Fruit fly (Drosophila melanogaster): ENCODE data around the gene CG11594.

CG11594 gene

dm6 chr3L:4025738-4026505, at the start of gene CG11594 (continued):
- no peak for TF ChIP-seq Nf-YA (GFP tag; IDR thresholded peaks at IDR 0.05)
- TF ChIP-seq trh (GFP tag; optimal IDR thresholded peaks at IDR 0.05): no peak
- TF ChIP-seq Ets65A (GFP tag): no peak
- TF ChIP-seq CG14965 (GFP tag; optimal IDR thresholded peaks at IDR 0.05; ENCODE audit: borderline replicate concordance): no peak
- TF ChIP-seq tio (GFP tag; optimal IDR thresholded peaks at IDR 0.05): no peak
- TF ChIP-seq Hey (tag; optimal IDR thresholded peaks at IDR 0.05): no peak
- TF ChIP-seq Antp (GFP tag; optimal IDR thresholded peaks at IDR 0.05): no peak
- TF ChIP-seq Doc3 (GFP tag; IDR thresholded peaks at IDR 0.05; ENCODE audit: partially characterized antibody): no peak
- TF ChIP-seq CG10979 (tag; optimal IDR thresholded peaks at IDR 0.05): no peak
- TF ChIP-seq ind (GFP tag; optimal IDR thresholded peaks at IDR 0.05): no peak
- no peak for TF ChIP-seq ro (GFP tag; IDR thresholded peaks at IDR 0.05)
- TF ChIP-seq unc-4 (GFP tag; IDR thresholded peaks at IDR 0.05; ENCODE audit: partially characterized antibody): no peak
- TF ChIP-seq br (optimal IDR thresholded peaks at IDR 0.05): no peak
- TF ChIP-seq HmgD (GFP tag; optimal IDR thresholded peaks at IDR 0.05): no peak
- no peak for TF ChIP-seq CG17328 (GFP tag; IDR thresholded peaks at IDR 0.05)
- TF ChIP-seq CG11560 (tag; IDR thresholded peaks at IDR 0.05): no peak
- peak; percentile 12 for TF ChIP-seq CG7556 (GFP tag; optimal IDR thresholded peaks at IDR 0.05)
- no peak for TF ChIP-seq CG4360 (GFP tag; IDR thresholded peaks at IDR 0.05)
- TF ChIP-seq kah (GFP tag; optimal IDR thresholded peaks at IDR 0.05): no peak
- no peak for TF ChIP-seq CG34224 (GFP tag; IDR thresholded peaks at IDR 0.05; ENCODE audit: partially characterized antibody)
- TF ChIP-seq CG2120 (GFP tag; optimal IDR thresholded peaks at IDR 0.05): peak; percentile 26
- TF ChIP-seq bowl (GFP tag; IDR thresholded peaks at IDR 0.05): no peak
- TF ChIP-seq Mes4 (GFP tag; optimal IDR thresholded peaks at IDR 0.05): no peak
- no peak for TF ChIP-seq CG17186 (GFP tag; optimal IDR thresholded peaks at IDR 0.05)
- TF ChIP-seq sob (GFP tag; IDR thresholded peaks at IDR 0.05): peak; percentile 50; the same call in 1 of the 2 replicates
- TF ChIP-seq CG10654 (GFP tag; optimal IDR thresholded peaks at IDR 0.05): no peak
- no peak for TF ChIP-seq mam (GFP tag; optimal IDR thresholded peaks at IDR 0.05)
- TF ChIP-seq CG6272 (GFP tag; IDR thresholded peaks at IDR 0.05): no peak
- no peak for TF ChIP-seq tup (GFP tag; optimal IDR thresholded peaks at IDR 0.05)
- no peak for TF ChIP-seq sc (optimal IDR thresholded peaks at IDR 0.05)
- TF ChIP-seq sc (GFP tag; optimal IDR thresholded peaks at IDR 0.05): no peak
- TF ChIP-seq Ptx1 (GFP tag; IDR thresholded peaks at IDR 0.05): no peak
- no peak for TF ChIP-seq ttk (GFP tag; IDR thresholded peaks at IDR 0.05)
- peak; percentile 27 for TF ChIP-seq CG9727 (GFP tag; optimal IDR thresholded peaks at IDR 0.05)
- TF ChIP-seq bcd (GFP tag; optimal IDR thresholded peaks at IDR 0.05): peak; percentile 21
- TF ChIP-seq Ada2b (GFP tag; IDR thresholded peaks at IDR 0.05): no peak
- no peak for TF ChIP-seq CG11085 (GFP tag; IDR thresholded peaks at IDR 0.05)
- no peak for TF ChIP-seq CG11093 (GFP tag; IDR thresholded peaks at IDR 0.05)
- TF ChIP-seq Atf-2 (GFP tag; optimal IDR thresholded peaks at IDR 0.05): no peak
- TF ChIP-seq Atf6 (GFP tag; IDR thresholded peaks at IDR 0.05): peak; percentile 65
- TF ChIP-seq Gsc (GFP tag; IDR thresholded peaks at IDR 0.05): no peak
- peak; percentile 32 for TF ChIP-seq CG12659 (GFP tag; optimal IDR thresholded peaks at IDR 0.05)
- peak; percentile 46; the same call in 1 of the 2 replicates for TF ChIP-seq ranshi (GFP tag; IDR thresholded peaks at IDR 0.05)
- no peak for TF ChIP-seq tin (GFP tag; optimal IDR thresholded peaks at IDR 0.05)
- TF ChIP-seq zfh2 (GFP tag; optimal IDR thresholded peaks at IDR 0.05): no peak
- TF ChIP-seq otp (GFP tag; IDR thresholded peaks at IDR 0.05): no peak
- TF ChIP-seq Gug (GFP tag; IDR thresholded peaks at IDR 0.05): no peak
- TF ChIP-seq sisA (GFP tag; IDR thresholded peaks at IDR 0.05): no peak
- TF ChIP-seq CG3726 (GFP tag; IDR thresholded peaks at IDR 0.05): no peak
- TF ChIP-seq odd (GFP tag; optimal IDR thresholded peaks at IDR 0.05): no peak
- TF ChIP-seq jing (GFP tag; optimal IDR thresholded peaks at IDR 0.05): no peak
- TF ChIP-seq org-1 (GFP tag; optimal IDR thresholded peaks at IDR 0.05): no peak

Data from whole organism, embryonic.